Worm (Caenorhabditis elegans) whole organism, young adult: ENCODE results near the gene Y42G9A.3.
A peak's percentile ranks its signal among the peaks of the same experiment; 100 is the strongest.

Experiments used
- B0336.3 ChIP-seq: fragments of 200-800 bp; sonication (Bioruptor generic); IDR thresholded peaks from 2 replicates; pipeline ENCODE4 v1.3.6; 2022; ENCODE audit warnings: missing genetic modification characterization, missing compliant biosample characterization
- C17E4.6 ChIP-seq: fragments of 200-800 bp; sonication (Bioruptor generic); IDR thresholded peaks from 2 replicates; pipeline ENCODE4 v1.3.6; 2022; ENCODE audit warnings: missing genetic modification reagents, missing genetic modification characterization, missing compliant biosample characterization
- F23B12.7 ChIP-seq: sonication (generic microtip); optimal IDR thresholded peaks from 2 replicates; lab custom pipeline; 2017; ENCODE audit warnings: missing genetic modification characterization, mild to moderate bottlenecking, missing compliant biosample characterization, antibody characterized with exemption, moderate library complexity; ENCODE audit not compliant: insufficient read depth
- F33H1.4 ChIP-seq: fragments of 200-800 bp; sonication (Bioruptor generic); IDR thresholded peaks from 2 replicates; pipeline ENCODE4 v1.3.6; 2022; ENCODE audit warnings: missing genetic modification reagents, missing genetic modification characterization, missing compliant biosample characterization
- F49E8.2 ChIP-seq: sonication (generic microtip); optimal IDR thresholded peaks from 3 replicates; lab custom pipeline; 2017; ENCODE audit warnings: missing genetic modification characterization, mild to moderate bottlenecking, missing compliant biosample characterization, antibody characterized with exemption, moderate library complexity; ENCODE audit not compliant: insufficient read depth
- F55B11.4 ChIP-seq: sonication (generic microtip); optimal IDR thresholded peaks from 2 replicates; lab custom pipeline; 2016; ENCODE audit warnings: missing compliant biosample characterization, missing genetic modification characterization, borderline replicate concordance; ENCODE audit not compliant: insufficient read depth
- Y53G8AR.9 ChIP-seq: fragments of 200-800 bp; sonication (Bioruptor generic); conservative IDR thresholded peaks from 2 replicates; pipeline ENCODE4 v1.3.6; 2022; ENCODE audit warnings: missing genetic modification reagents, missing genetic modification characterization, missing compliant biosample characterization
- ZK185.1 ChIP-seq: sonication (generic microtip); optimal IDR thresholded peaks from 2 replicates; lab custom pipeline; 2016; ENCODE audit warnings: mild to moderate bottlenecking, missing genetic modification characterization, missing compliant biosample characterization; ENCODE audit not compliant: poor library complexity, severe bottlenecking
- akir-1 ChIP-seq: fragments of 200-800 bp; sonication (Bioruptor generic); optimal IDR thresholded peaks from 2 replicates; lab custom pipeline; 2018; ENCODE audit warnings: mild to moderate bottlenecking, missing genetic modification characterization, moderate library complexity, missing compliant biosample characterization
- ama-1 ChIP-seq, 3 experiments: fragments of 150-350 bp in 1 of 3; sonication (generic microtip) in 2 of 3; optimal IDR thresholded peaks; 2 replicates each; lab custom pipeline; 2014 to 2018; ENCODE audit warnings: missing biosample characterization in 2 of 3, missing genetic modification characterization in 2 of 3, missing genetic modification reagents in 2 of 3
- atf-7 ChIP-seq: sonication (generic microtip); optimal IDR thresholded peaks from 2 replicates; lab custom pipeline; 2017; ENCODE audit warnings: mild to moderate bottlenecking, missing genetic modification characterization, missing compliant biosample characterization
- attf-3 ChIP-seq: fragments of 200-800 bp; sonication (Bioruptor generic); conservative IDR thresholded peaks from 2 replicates; pipeline ENCODE4 v1.3.6; 2022; ENCODE audit warnings: missing genetic modification reagents, missing genetic modification characterization, missing compliant biosample characterization
- attf-5 ChIP-seq: fragments of 200-800 bp; sonication (Bioruptor generic); optimal IDR thresholded peaks from 2 replicates; lab custom pipeline; 2018; ENCODE audit warnings: mild to moderate bottlenecking, missing genetic modification characterization, missing compliant biosample characterization
- ceh-100 ChIP-seq: fragments of 200-800 bp; sonication (Bioruptor generic); IDR thresholded peaks from 2 replicates; pipeline ENCODE4 v1.3.6; 2022; ENCODE audit warnings: missing genetic modification reagents, missing genetic modification characterization, missing compliant biosample characterization
- dox-1 ChIP-seq: fragments of 200-800 bp; sonication (Bioruptor generic); IDR thresholded peaks from 2 replicates; pipeline ENCODE4 v1.3.6; 2022; ENCODE audit warnings: missing genetic modification reagents, missing genetic modification characterization, missing compliant biosample characterization
- efl-1 ChIP-seq: fragments of 150-350 bp; optimal IDR thresholded peaks from 2 replicates; lab custom pipeline; 2014; ENCODE audit warnings: missing biosample characterization, missing genetic modification reagents, missing genetic modification characterization
- egrh-3 ChIP-seq: fragments of 200-800 bp; sonication (Bioruptor generic); IDR thresholded peaks from 2 replicates; pipeline ENCODE4 v1.3.6; 2022; ENCODE audit warnings: missing genetic modification reagents, missing genetic modification characterization, missing compliant biosample characterization
- ekl-4 ChIP-seq: fragments of 200-800 bp; sonication (Bioruptor generic); IDR thresholded peaks from 2 replicates; pipeline ENCODE4 v1.3.6; 2022; ENCODE audit warnings: missing genetic modification reagents, missing genetic modification characterization, missing compliant biosample characterization
- gei-17 ChIP-seq: fragments of 200-800 bp; sonication (Bioruptor generic); optimal IDR thresholded peaks from 2 replicates; lab custom pipeline; 2018; ENCODE audit warnings: mild to moderate bottlenecking, missing genetic modification characterization, missing compliant biosample characterization
- hmg-1.2 ChIP-seq: fragments of 200-800 bp; sonication (Bioruptor generic); IDR thresholded peaks from 2 replicates; pipeline ENCODE4 v1.3.6; 2022; ENCODE audit warnings: missing genetic modification reagents, missing genetic modification characterization, missing compliant biosample characterization
- lsl-1 ChIP-seq: fragments of 200-800 bp; sonication (Bioruptor generic); optimal IDR thresholded peaks from 2 replicates; lab custom pipeline; 2018; ENCODE audit warnings: mild to moderate bottlenecking, missing genetic modification characterization, moderate library complexity, missing compliant biosample characterization
- madf-8 ChIP-seq: fragments of 200-800 bp; sonication (Bioruptor generic); conservative IDR thresholded peaks from 2 replicates; pipeline ENCODE4 v1.3.6; 2022; ENCODE audit warnings: missing genetic modification reagents, missing genetic modification characterization, missing compliant biosample characterization
- mcd-1 ChIP-seq: fragments of 200-800 bp; sonication (Bioruptor generic); IDR thresholded peaks from 2 replicates; pipeline ENCODE4 v1.3.6; 2022; ENCODE audit warnings: missing genetic modification reagents, missing genetic modification characterization, missing compliant biosample characterization
- mel-28 ChIP-seq: sonication (generic microtip); optimal IDR thresholded peaks from 2 replicates; lab custom pipeline; 2016; ENCODE audit warnings: borderline replicate concordance, mild to moderate bottlenecking, missing genetic modification characterization, missing compliant biosample characterization
- nfya-1 ChIP-seq: sonication (generic microtip); optimal IDR thresholded peaks from 2 replicates; lab custom pipeline; 2017; ENCODE audit warnings: antibody characterized with exemption, missing compliant biosample characterization, missing genetic modification characterization, borderline replicate concordance; ENCODE audit not compliant: insufficient read depth
- nfya-2 ChIP-seq: fragments of 200-800 bp; sonication (Bioruptor generic); IDR thresholded peaks from 2 replicates; pipeline ENCODE4 v1.3.6; 2022; ENCODE audit warnings: missing genetic modification reagents, missing genetic modification characterization, missing compliant biosample characterization
- nhr-80 ChIP-seq: sonication (generic microtip); optimal IDR thresholded peaks from 2 replicates; lab custom pipeline; 2016; ENCODE audit warnings: missing genetic modification characterization, missing compliant biosample characterization
- rec-8 ChIP-seq, 2 experiments: sonication (generic microtip); optimal IDR thresholded peaks; 2 replicates each; lab custom pipeline; 2016; ENCODE audit warnings: mild to moderate bottlenecking in 2 of 2, missing genetic modification characterization in 2 of 2, missing genetic modification reagents in 2 of 2, missing genotype in 2 of 2, missing biosample characterization in 1 of 2, missing compliant biosample characterization in 1 of 2, moderate library complexity in 1 of 2
- repo-1 ChIP-seq: sonication (generic microtip); optimal IDR thresholded peaks from 2 replicates; lab custom pipeline; 2017; ENCODE audit warnings: mild to moderate bottlenecking, missing genetic modification characterization, missing compliant biosample characterization
- snpc-1.3 ChIP-seq: sonication (generic microtip); optimal IDR thresholded peaks from 2 replicates; lab custom pipeline; 2017; ENCODE audit warnings: missing genetic modification characterization, mild to moderate bottlenecking, missing compliant biosample characterization, antibody characterized with exemption, moderate library complexity, missing genotype, missing genetic modification reagents; ENCODE audit not compliant: insufficient read depth
- sptf-2 ChIP-seq: fragments of 200-800 bp; sonication (Bioruptor generic); optimal IDR thresholded peaks from 2 replicates; lab custom pipeline; 2018; ENCODE audit warnings: mild to moderate bottlenecking, missing genetic modification characterization, missing compliant biosample characterization
- unc-62 ChIP-seq: fragments of 150-350 bp; optimal IDR thresholded peaks from 2 replicates; lab custom pipeline; 2014; ENCODE audit warnings: missing biosample characterization, missing genetic modification reagents, missing genetic modification characterization
- ztf-22 ChIP-seq: fragments of 200-800 bp; sonication (Bioruptor generic); optimal IDR thresholded peaks from 2 replicates; lab custom pipeline; 2018; ENCODE audit warnings: mild to moderate bottlenecking, missing genetic modification characterization, moderate library complexity, missing compliant biosample characterization
- ztf-26 ChIP-seq: sonication (generic microtip); optimal IDR thresholded peaks from 2 replicates; lab custom pipeline; 2017; ENCODE audit warnings: missing genetic modification characterization, missing compliant biosample characterization
- ztf-3 ChIP-seq: fragments of 200-800 bp; sonication (Bioruptor generic); optimal IDR thresholded peaks from 2 replicates; lab custom pipeline; 2018; ENCODE audit warnings: mild to moderate bottlenecking, missing genetic modification characterization, missing compliant biosample characterization

The Y42G9A.3 gene

DNA sequence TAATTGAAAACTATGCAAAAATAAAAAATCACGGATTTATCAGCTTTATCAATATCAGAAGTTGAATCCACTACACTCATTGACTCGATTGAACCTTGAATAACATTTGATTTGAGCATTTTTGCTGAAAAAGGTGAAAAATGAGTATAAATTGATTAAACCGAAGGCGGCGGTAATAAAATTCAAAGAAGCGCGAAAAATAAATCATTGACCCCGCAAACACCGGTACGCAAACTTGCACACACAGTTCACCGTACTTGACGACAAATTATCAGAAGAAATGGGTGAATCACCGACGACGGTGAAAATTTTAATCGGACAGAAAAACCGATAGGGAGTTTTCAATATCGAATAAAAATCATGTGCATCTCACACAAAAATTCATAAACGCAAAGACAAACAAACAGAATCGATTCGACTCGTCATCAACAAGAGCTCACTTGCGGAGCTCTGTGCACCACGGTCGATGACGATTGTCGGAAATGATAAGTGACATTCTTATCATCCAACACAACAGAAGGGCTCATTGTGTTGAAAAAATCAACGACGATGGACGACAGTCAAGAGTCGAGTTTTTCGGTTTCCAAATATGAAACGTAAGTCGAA is 3.5 kb downstream of the Y42G9A.3 start, which contains the start of the genes wht-7 and Y42G9A.1 (continued):
- TF ChIP-seq repo-1 (tag; lab: Kevin White, UChicago), result peak; percentile 11
- no peak for TF ChIP-seq ztf-26
- TF ChIP-seq efl-1 (GFP tag; lab: Kevin White, UChicago), result peak; percentile 85
- peak; percentile 41 for TF ChIP-seq atf-7 (tag; lab: Kevin White, UChicago)
- peak; percentile 40 for TF ChIP-seq lsl-1 (GFP tag; lab: Kevin White, UChicago)
- TF ChIP-seq F33H1.4, result 0 out of 2 replicates have a peak, but pooled peaks have one; percentile 25
- no peak for TF ChIP-seq ztf-3 (GFP tag; lab: Kevin White, UChicago)
- peak; percentile 54 for TF ChIP-seq madf-8 (GFP tag; lab: Robert Waterston, UW)
- TF ChIP-seq ama-1 (optimal IDR thresholded peaks at IDR 0.05; lab: Kevin White, UChicago), result no peak
- TF ChIP-seq ama-1 (GFP tag; optimal IDR thresholded peaks at IDR 0.05; lab: Kevin White, UChicago), result no peak
- no peak for TF ChIP-seq F55B11.4 (tag; lab: Kevin White, UChicago)
- TF ChIP-seq rec-8 (tag; optimal IDR thresholded peaks at IDR 0.05; lab: Kevin White, UChicago), result no peak
- peak; percentile 83 for TF ChIP-seq nhr-80 (tag; lab: Kevin White, UChicago)
- peak; percentile 40; the same call in 1 of the 2 replicates for TF ChIP-seq dox-1 (GFP tag; lab: Robert Waterston, UW)
- TF ChIP-seq, all 124 proteins: peak for 18

DNA sequence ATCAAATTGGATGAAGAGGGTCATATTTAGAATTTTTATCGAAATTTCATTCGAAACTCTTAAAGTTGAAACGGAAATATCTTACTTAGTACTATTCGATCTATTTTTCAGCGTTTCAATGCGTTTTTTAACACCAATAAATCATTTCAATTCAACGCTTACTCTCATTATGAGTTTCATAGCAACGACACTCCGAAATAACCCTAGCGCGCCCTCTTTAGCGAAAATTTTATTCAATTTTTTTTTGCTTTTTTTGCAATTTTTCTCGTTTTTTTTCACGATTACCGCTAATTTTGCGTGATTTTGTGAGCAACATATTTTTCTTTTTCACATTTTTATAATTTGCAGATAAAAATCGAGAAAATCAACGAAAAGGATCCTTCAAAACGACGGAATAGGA is 6.0 kb downstream of the Y42G9A.3 start:
- peak; percentile 73 for TF ChIP-seq attf-3 (GFP tag; lab: Robert Waterston, UW)

DNA sequence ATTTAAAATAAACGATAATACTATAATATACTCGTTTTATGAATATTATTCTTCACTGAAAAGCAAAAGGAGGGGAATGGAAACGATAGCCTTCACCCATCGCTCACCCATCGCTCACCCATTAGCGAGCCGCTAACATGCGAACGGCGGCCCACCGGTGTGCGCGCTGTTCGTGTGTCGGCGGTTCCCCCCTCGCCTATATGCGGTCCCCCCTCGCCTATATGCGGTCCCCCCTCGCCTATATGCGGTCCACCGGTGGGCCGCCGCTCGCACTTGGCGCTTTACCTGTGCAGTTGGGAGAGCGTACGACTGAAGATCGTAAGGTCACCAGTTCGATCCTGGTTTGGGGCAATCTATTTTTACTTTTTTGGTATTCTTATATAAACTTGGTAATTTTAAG is 7.1 kb downstream of the Y42G9A.3 start:
- TF ChIP-seq mcd-1 (GFP tag; lab: Robert Waterston, UW) (peak; percentile 25; the same call in 1 of the 2 replicates), C17E4.6 (peak; percentile 31; the same call in 1 of the 2 replicates), egrh-3 (GFP tag; lab: Robert Waterston, UW) (peak; percentile 83)

DNA sequence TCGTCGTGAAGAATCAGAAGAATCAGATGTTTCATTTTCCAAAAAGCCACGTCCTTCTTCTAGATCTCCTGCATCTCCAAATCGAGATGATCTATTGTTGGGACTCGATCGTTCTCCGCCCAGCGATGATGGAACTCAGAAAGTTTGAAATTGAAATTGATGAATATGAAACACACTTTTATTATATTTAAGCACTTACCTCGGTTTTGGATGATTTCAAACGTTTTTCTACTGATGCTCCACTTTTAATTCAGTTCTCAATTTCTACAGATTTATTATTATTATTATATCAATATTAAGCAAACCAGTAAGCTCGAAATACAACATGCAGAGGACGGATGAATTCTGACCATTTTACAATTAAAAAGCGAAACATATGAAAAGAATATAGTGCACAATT is 8.5 kb downstream of the Y42G9A.3 start:
- TF ChIP-seq nfya-1 (tag; lab: Kevin White, UChicago), result no peak
- no peak for TF ChIP-seq B0336.3 (GFP tag; lab: Robert Waterston, UW)
- TF ChIP-seq F23B12.7 (tag; lab: Kevin White, UChicago), result no peak
- no peak for TF ChIP-seq snpc-1.3 (tag; lab: Kevin White, UChicago)
- TF ChIP-seq unc-62, result no peak
- TF ChIP-seq gei-17 (GFP tag; lab: Kevin White, UChicago), result no peak
- no peak for TF ChIP-seq ama-1 (optimal IDR thresholded peaks at IDR 0.05; lab: Kevin White, UChicago)
- TF ChIP-seq ama-1 (GFP tag; optimal IDR thresholded peaks at IDR 0.05; lab: Kevin White, UChicago), result no peak
- no peak for TF ChIP-seq ZK185.1
- no peak for TF ChIP-seq attf-5
- no peak for TF ChIP-seq hmg-1.2 (GFP tag; lab: Robert Waterston, UW)
- no peak for TF ChIP-seq ceh-100 (GFP tag; lab: Robert Waterston, UW)

DNA sequence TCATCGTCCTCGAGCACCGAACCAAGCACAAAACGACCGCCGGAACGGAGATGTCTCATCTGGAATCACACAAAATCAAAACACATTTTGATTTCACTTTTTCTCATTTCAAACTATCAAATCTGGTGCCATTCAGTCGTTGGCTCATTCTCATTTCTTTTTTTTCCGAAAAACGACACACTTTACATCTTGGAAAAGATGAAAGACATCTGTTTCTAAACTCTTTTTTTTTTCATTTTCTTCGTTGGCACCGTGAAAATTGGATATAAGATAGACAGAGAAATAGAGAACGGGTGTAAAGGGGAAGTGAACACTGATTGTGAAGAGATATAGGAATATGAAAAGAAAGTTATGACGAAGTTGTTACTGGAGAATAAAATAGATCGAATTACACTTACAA is 9.7 kb downstream of the Y42G9A.3 start:
- no peak for TF ChIP-seq akir-1 (GFP tag; lab: Kevin White, UChicago)
- no peak for TF ChIP-seq unc-62
- TF ChIP-seq sptf-2 (GFP tag; lab: Kevin White, UChicago), result no peak
- no peak for TF ChIP-seq Y53G8AR.9 (GFP tag; lab: Robert Waterston, UW)
- TF ChIP-seq mel-28, result no peak
- TF ChIP-seq ekl-4 (GFP tag; lab: Robert Waterston, UW), result no peak
- TF ChIP-seq F49E8.2, result no peak
- no peak for TF ChIP-seq ztf-22 (GFP tag; lab: Kevin White, UChicago)
- TF ChIP-seq nfya-2, result no peak
